Fruit fly (Drosophila melanogaster) whole organism, embryonic: ENCODE results near the gene CG32645.

Experiments
- B-H1 ChIP-seq: fragments of 200-800 bp; sonication (Bioruptor generic); IDR thresholded peaks from 3 replicates; pipeline ENCODE4 v1.3.6; 2022; ENCODE audit warnings: missing biosample characterization, missing genetic modification characterization
- Bgb ChIP-seq: fragments of 200-800 bp; sonication (Bioruptor generic); IDR thresholded peaks from 2 replicates; pipeline ENCODE4 v1.3.6; 2022; ENCODE audit warnings: missing biosample characterization, missing genetic modification characterization; ENCODE audit not compliant: partially characterized antibody
- CG11504 ChIP-seq: fragments of 200-800 bp; sonication (Bioruptor generic); optimal IDR thresholded peaks from 3 replicates; lab custom pipeline; 2019; ENCODE audit warnings: missing biosample characterization, mild to moderate bottlenecking, missing genetic modification characterization, moderate library complexity
- CG14050 ChIP-seq: fragments of 200-800 bp; sonication (Bioruptor generic); IDR thresholded peaks from 3 replicates; pipeline ENCODE4 v1.3.6; 2022; ENCODE audit warnings: missing biosample characterization, missing genetic modification characterization
- CG16779 ChIP-seq: fragments of 200-800 bp; sonication (Bioruptor generic); IDR thresholded peaks from 2 replicates; pipeline ENCODE4 v1.3.6; 2022; ENCODE audit warnings: missing biosample characterization, missing genetic modification characterization
- CG2678 ChIP-seq: fragments of 200-800 bp; sonication (Bioruptor generic); optimal IDR thresholded peaks from 3 replicates; lab custom pipeline; 2019; ENCODE audit warnings: missing biosample characterization, mild to moderate bottlenecking, missing genetic modification characterization, moderate library complexity
- CG33213 ChIP-seq: fragments of 200-800 bp; sonication (Bioruptor generic); optimal IDR thresholded peaks from 3 replicates; lab custom pipeline; 2016; ENCODE audit warnings: missing biosample characterization, missing genetic modification characterization
- CG33557 ChIP-seq: fragments of 200-800 bp; sonication (Bioruptor generic); optimal IDR thresholded peaks from 2 replicates; lab custom pipeline; 2019; ENCODE audit warnings: missing biosample characterization, mild to moderate bottlenecking, missing genetic modification characterization, moderate library complexity
- CG4617 ChIP-seq: fragments of 200-800 bp; sonication (Bioruptor generic); optimal IDR thresholded peaks from 3 replicates; lab custom pipeline; 2016; ENCODE audit warnings: missing biosample characterization, missing genetic modification characterization, borderline replicate concordance
- CG8290 ChIP-seq, 3 experiments: fragments of 200-800 bp; sonication (Bioruptor generic); optimal IDR thresholded peaks; 2 replicates each; lab custom pipeline; 2016 to 2019; ENCODE audit warnings: missing biosample characterization in 3 of 3, missing genetic modification characterization in 3 of 3, mild to moderate bottlenecking in 2 of 3, moderate library complexity in 1 of 3
- CG8765 ChIP-seq: fragments of 200-800 bp; sonication (Bioruptor generic); IDR thresholded peaks from 2 replicates; pipeline ENCODE4 v1.3.6; 2022; ENCODE audit warnings: missing biosample characterization, missing genetic modification characterization
- CG9215 ChIP-seq: fragments of 200-800 bp; sonication (Bioruptor generic); IDR thresholded peaks from 2 replicates; pipeline ENCODE4 v1.3.6; 2022; ENCODE audit warnings: missing biosample characterization, missing genetic modification characterization
- Camta ChIP-seq: fragments of 200-800 bp; sonication (Bioruptor generic); optimal IDR thresholded peaks from 2 replicates; lab custom pipeline; 2016; ENCODE audit warnings: missing biosample characterization, missing genetic modification characterization
- Eip74EF ChIP-seq, 2 experiments: fragments of 200-800 bp in 1 of 2; fragments of >200 bp in 1 of 2; sonication (Bioruptor generic) in 1 of 2; optimal IDR thresholded peaks; 2 replicates each; lab custom pipeline; 2017 to 2019; ENCODE audit warnings: missing biosample characterization in 2 of 2, missing genetic modification characterization in 2 of 2, mild to moderate bottlenecking in 1 of 2, moderate library complexity in 1 of 2
- Elba2 ChIP-seq: fragments of 200-800 bp; sonication (Bioruptor generic); optimal IDR thresholded peaks from 3 replicates; lab custom pipeline; 2016; ENCODE audit warnings: missing biosample characterization, missing genetic modification characterization
- HLHmδ ChIP-seq: fragments of 200-800 bp; sonication (Bioruptor generic); optimal IDR thresholded peaks from 2 replicates; lab custom pipeline; 2018; ENCODE audit warnings: missing biosample characterization, mild to moderate bottlenecking, missing genetic modification characterization, moderate library complexity
- Hr78 ChIP-seq, 2 experiments: fragments of 200-800 bp in 1 of 2; fragments of >200 bp in 1 of 2; sonication (Bioruptor generic) in 1 of 2; optimal IDR thresholded peaks; 2 replicates each; lab custom pipeline; 2017 to 2019; ENCODE audit warnings: missing biosample characterization in 2 of 2, missing genetic modification characterization in 2 of 2, mild to moderate bottlenecking in 1 of 2, moderate library complexity in 1 of 2
- Meics ChIP-seq: fragments of 200-800 bp; sonication (Bioruptor generic); optimal IDR thresholded peaks from 2 replicates; lab custom pipeline; 2017; ENCODE audit warnings: missing biosample characterization, mild to moderate bottlenecking, missing genetic modification characterization
- NfI ChIP-seq: fragments of 200-800 bp; sonication (Bioruptor generic); optimal IDR thresholded peaks from 3 replicates; lab custom pipeline; 2018; ENCODE audit warnings: missing biosample characterization, mild to moderate bottlenecking, missing genetic modification characterization, moderate library complexity
- Oli ChIP-seq: fragments of 200-800 bp; sonication (Bioruptor generic); optimal IDR thresholded peaks from 2 replicates; lab custom pipeline; 2018; ENCODE audit warnings: missing biosample characterization, mild to moderate bottlenecking, missing genetic modification characterization, moderate library complexity
- Opbp ChIP-seq: fragments of 200-800 bp; sonication (Bioruptor generic); IDR thresholded peaks from 3 replicates; pipeline ENCODE4 v1.3.6; 2022; ENCODE audit warnings: missing biosample characterization, missing genetic modification characterization; ENCODE audit not compliant: partially characterized antibody
- YL-1 ChIP-seq: fragments of 200-800 bp; sonication (Bioruptor generic); optimal IDR thresholded peaks from 3 replicates; lab custom pipeline; 2017; ENCODE audit warnings: missing biosample characterization, mild to moderate bottlenecking, missing genetic modification characterization
- bab2 ChIP-seq: fragments of 200-800 bp; sonication (Bioruptor generic); optimal IDR thresholded peaks from 2 replicates; lab custom pipeline; 2016; ENCODE audit warnings: missing biosample characterization, missing genetic modification characterization
- ci ChIP-seq: fragments of 200-800 bp; sonication (Bioruptor generic); IDR thresholded peaks from 3 replicates; pipeline ENCODE4 v1.3.6; 2022; ENCODE audit warnings: missing biosample characterization, missing genetic modification characterization
- dmrt11E ChIP-seq: fragments of 200-800 bp; sonication (Bioruptor generic); optimal IDR thresholded peaks from 3 replicates; lab custom pipeline; 2018; ENCODE audit warnings: missing biosample characterization, mild to moderate bottlenecking, missing genetic modification characterization, moderate library complexity
- dpn ChIP-seq, 2 experiments: fragments of 200-800 bp; sonication (Bioruptor generic); optimal IDR thresholded peaks; 3 replicates each; lab custom pipeline; 2016; ENCODE audit warnings: missing biosample characterization in 2 of 2, missing genetic modification characterization in 2 of 2
- dysf ChIP-seq: fragments of 200-800 bp; sonication (Bioruptor generic); IDR thresholded peaks from 3 replicates; pipeline ENCODE4 v1.3.6; 2022; ENCODE audit warnings: missing biosample characterization, missing genetic modification characterization
- gsb ChIP-seq: fragments of 200-800 bp; sonication (Bioruptor generic); IDR thresholded peaks from 2 replicates; pipeline ENCODE4 v1.3.6; 2022; ENCODE audit warnings: missing biosample characterization, missing genetic modification characterization
- kni ChIP-seq: fragments of 200-800 bp; sonication (Bioruptor generic); optimal IDR thresholded peaks from 3 replicates; lab custom pipeline; 2017; ENCODE audit warnings: mild to moderate bottlenecking, missing biosample characterization, missing genetic modification reagents, missing genetic modification characterization
- phol ChIP-seq: fragments of 200-800 bp; sonication (Bioruptor generic); optimal IDR thresholded peaks from 3 replicates; lab custom pipeline; 2018; ENCODE audit warnings: missing biosample characterization, mild to moderate bottlenecking, missing genetic modification characterization, moderate library complexity
- pnt ChIP-seq: fragments of 200-800 bp; sonication (Bioruptor generic); optimal IDR thresholded peaks from 3 replicates; lab custom pipeline; 2016; ENCODE audit warnings: missing biosample characterization, missing genetic modification characterization
- ranshi ChIP-seq: fragments of 200-800 bp; sonication (Bioruptor generic); IDR thresholded peaks from 2 replicates; pipeline ENCODE4 v1.3.6; 2022; ENCODE audit warnings: missing biosample characterization, missing genetic modification characterization
- salm ChIP-seq: fragments of 200-800 bp; sonication (Bioruptor generic); optimal IDR thresholded peaks from 2 replicates; lab custom pipeline; 2018; ENCODE audit warnings: missing biosample characterization, mild to moderate bottlenecking, missing genetic modification characterization
- sens-2 ChIP-seq: fragments of 200-800 bp; sonication (Bioruptor generic); IDR thresholded peaks from 2 replicates; pipeline ENCODE4 v1.3.6; 2022; ENCODE audit warnings: missing biosample characterization, missing genetic modification characterization
- sr ChIP-seq: fragments of 200-800 bp; sonication (Bioruptor generic); IDR thresholded peaks from 3 replicates; pipeline ENCODE4 v1.3.6; 2022; ENCODE audit warnings: missing biosample characterization, missing genetic modification characterization
- twi ChIP-seq: fragments of 200-800 bp; optimal IDR thresholded peaks from 2 replicates; lab custom pipeline; 2019; ENCODE audit warnings: missing biosample characterization, mild to moderate bottlenecking, missing genetic modification characterization, moderate library complexity
- wdn ChIP-seq: fragments of 200-800 bp; sonication (Bioruptor generic); IDR thresholded peaks from 2 replicates; pipeline ENCODE4 v1.3.6; 2022; ENCODE audit warnings: missing biosample characterization, missing genetic modification characterization
- wek ChIP-seq: fragments of 200-800 bp; sonication (Bioruptor generic); optimal IDR thresholded peaks from 3 replicates; lab custom pipeline; 2018; ENCODE audit warnings: missing biosample characterization, mild to moderate bottlenecking, missing genetic modification characterization, moderate library complexity
- zen ChIP-seq: fragments of 200-800 bp; sonication (Bioruptor generic); optimal IDR thresholded peaks from 3 replicates; lab custom pipeline; 2018; ENCODE audit warnings: missing biosample characterization, mild to moderate bottlenecking, missing genetic modification characterization, moderate library complexity

The CG32645 gene

DNA sequence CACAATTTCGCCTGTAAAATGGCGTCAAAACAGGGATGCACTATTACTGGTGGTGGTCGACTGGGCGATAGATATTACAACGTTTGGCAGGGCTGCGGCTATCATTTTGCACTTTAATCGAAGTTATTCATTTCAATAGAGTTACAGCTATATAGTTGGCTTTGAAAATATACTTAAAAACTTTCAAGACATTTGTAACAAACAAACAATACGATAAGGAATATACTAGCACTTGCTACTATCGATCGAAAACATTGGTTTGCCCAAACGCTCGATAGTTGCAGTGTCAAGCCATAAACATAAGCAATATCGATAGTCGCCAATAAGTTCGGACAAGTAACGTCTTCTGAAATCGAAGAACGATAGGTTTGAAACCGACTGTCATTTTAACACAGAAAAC lies 20.5 kb downstream of the CG32645 start, which contains the start of the genes Bap60 and CG12096 (continued):
- peak; percentile 68; the same call in 2 of the 3 replicates for TF ChIP-seq ci (GFP tag; lab: Robert Waterston, UW)
- TF ChIP-seq dmrt11E (tag; lab: Kevin White, UChicago), result peak; percentile 69
- 0 out of 2 replicates have a peak, but pooled peaks have one; percentile 26 for TF ChIP-seq wdn (GFP tag; lab: Robert Waterston, UW)
- TF ChIP-seq Eip74EF (GFP tag; optimal IDR thresholded peaks at IDR 0.05; lab: Kevin White, UChicago), result no peak
- TF ChIP-seq Elba2 (GFP tag; lab: Kevin White, UChicago), result peak; percentile 82
- TF ChIP-seq CG2678 (tag; lab: Kevin White, UChicago), result no peak
- TF ChIP-seq wek (GFP tag; lab: Kevin White, UChicago), result no peak
- no peak for TF ChIP-seq sens-2 (GFP tag; lab: Robert Waterston, UW)
- TF ChIP-seq CG11504 (tag; lab: Kevin White, UChicago), result no peak
- peak; percentile 39; the same call in 1 of the 3 replicates for TF ChIP-seq CG14050 (GFP tag; lab: Robert Waterston, UW)
- TF ChIP-seq twi (tag; lab: Kevin White, UChicago), result peak; percentile 74
- TF ChIP-seq CG8290 (GFP tag; optimal IDR thresholded peaks at IDR 0.05; lab: Kevin White, UChicago), result peak; percentile 49
- TF ChIP-seq CG8290 (tag; optimal IDR thresholded peaks at IDR 0.05; lab: Kevin White, UChicago), result peak in 1 of 2 experiments; percentile 55
- peak; percentile 65 for TF ChIP-seq Oli (tag; lab: Kevin White, UChicago)
- peak; percentile 31; the same call in 1 of the 3 replicates for TF ChIP-seq B-H1
- no peak for TF ChIP-seq gsb (GFP tag; lab: Robert Waterston, UW)
- TF ChIP-seq CG33557 (GFP tag; lab: Kevin White, UChicago), result peak; percentile 68
- TF ChIP-seq kni, result peak; percentile 41
- TF ChIP-seq CG16779, result no peak
- peak; percentile 76; the same call in 2 of the 3 replicates for TF ChIP-seq Opbp (GFP tag; lab: Robert Waterston, UW)
- TF ChIP-seq Bgb, result peak; percentile 88
- peak; percentile 63 for TF ChIP-seq Meics (GFP tag; lab: Kevin White, UChicago)
- peak; percentile 74 for TF ChIP-seq NfI (GFP tag; lab: Kevin White, UChicago)
- peak; percentile 70 for TF ChIP-seq CG8765
- TF ChIP-seq CG9215, result peak; percentile 80
- TF ChIP-seq Hr78 (GFP tag; optimal IDR thresholded peaks at IDR 0.05; lab: Kevin White, UChicago), result no peak
- no peak for TF ChIP-seq HLHmδ (GFP tag; lab: Kevin White, UChicago)
- peak; percentile 75; the same call in 2 of the 3 replicates for TF ChIP-seq dysf (GFP tag; lab: Robert Waterston, UW)
- peak; percentile 81 for TF ChIP-seq bab2 (GFP tag; lab: Kevin White, UChicago)
- TF ChIP-seq Camta (GFP tag; lab: Kevin White, UChicago), result peak; percentile 69
- peak; percentile 65 for TF ChIP-seq pnt (GFP tag; lab: Kevin White, UChicago)
- TF ChIP-seq phol (tag; lab: Kevin White, UChicago), result peak; percentile 99
- TF ChIP-seq sr (GFP tag; lab: Robert Waterston, UW), result no peak
- TF ChIP-seq salm (tag; lab: Kevin White, UChicago), result peak; percentile 22
- peak; percentile 37 for TF ChIP-seq zen (tag; lab: Kevin White, UChicago)
- peak; percentile 81 to 82 for TF ChIP-seq dpn (GFP tag; optimal IDR thresholded peaks at IDR 0.05; lab: Kevin White, UChicago)
- TF ChIP-seq CG33213 (GFP tag; lab: Kevin White, UChicago), result peak; percentile 69
- TF ChIP-seq YL-1 (GFP tag; lab: Kevin White, UChicago), result peak; percentile 82
- TF ChIP-seq CG4617, result peak; percentile 68
- peak; percentile 50; the same call in 1 of the 2 replicates for TF ChIP-seq ranshi (GFP tag; lab: Robert Waterston, UW)
